Worm (Caenorhabditis elegans): ENCODE measurements around the gene W01H2.2.

ce11 chrX:4256761-4257160 is 38.5 kb upstream of the W01H2.2 start, which contains the start of gene srv-6:
- TF ChIP-seq ztf-11 (tag; optimal IDR thresholded peaks at IDR 0.05) (no peak), ceh-63 (GFP tag; optimal IDR thresholded peaks at IDR 0.05) (no peak), unc-62 (GFP tag; optimal IDR thresholded peaks at IDR 0.05) (no peak), xbp-1 (tag; optimal IDR thresholded peaks at IDR 0.05) (no peak), fkh-4 (tag; optimal IDR thresholded peaks at IDR 0.05; ENCODE audit: borderline replicate concordance) (no peak), lin-14 (GFP tag; optimal IDR thresholded peaks at IDR 0.05) (no peak), F16B12.6 (tag; optimal IDR thresholded peaks at IDR 0.05) (no peak), efl-3 (GFP tag; optimal IDR thresholded peaks at IDR 0.05) (no peak), ztf-4 (tag; optimal IDR thresholded peaks at IDR 0.05) (no peak), pqm-1 (tag; optimal IDR thresholded peaks at IDR 0.05) (no peak), lsy-2 (tag; optimal IDR thresholded peaks at IDR 0.05) (no peak)
